Worm (Caenorhabditis elegans): ENCODE results near the gene C16C8.25.
"Not testable (repeated sequence)": the region's sequence is repeated elsewhere in the genome, so short reads cannot be mapped to it uniquely, and the experiment has no call there.

C16C8.25 gene

ce11 chrII:3459199-3459598, 10.2 kb downstream of the C16C8.25 start:
- TF ChIP-seq C34F6.9 (tag; optimal IDR thresholded peaks at IDR 0.05) (no peak), unc-39 (tag; optimal IDR thresholded peaks at IDR 0.05) (no peak), lin-39 (tag; optimal IDR thresholded peaks at IDR 0.05) (no peak), lin-11 (tag; optimal IDR thresholded peaks at IDR 0.05) (no peak), ZK546.5 (tag; optimal IDR thresholded peaks at IDR 0.05) (no peak)

DNA sequence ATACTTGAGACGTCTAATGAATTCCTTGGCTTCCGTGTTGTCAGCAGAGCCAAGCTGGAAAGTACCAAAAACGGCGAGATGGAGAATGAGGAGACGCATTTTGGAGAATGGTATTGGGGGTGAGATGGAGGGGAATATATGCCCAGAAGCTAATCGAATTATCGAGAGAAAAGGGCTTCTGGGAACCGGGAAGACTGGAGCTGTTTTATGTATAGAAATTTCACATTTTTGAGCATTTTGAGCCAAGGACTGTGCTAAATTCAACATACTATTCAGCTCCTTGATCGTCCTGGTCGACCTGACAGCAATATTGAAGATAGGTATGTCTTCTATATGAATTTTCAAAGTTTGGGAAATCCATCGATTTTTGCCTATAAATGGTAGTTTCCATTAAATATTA, 11.0 kb downstream of the C16C8.25 start, which contains the start of gene C16C8.7:
Gene C16C8.7 (minus strand): TSS at position 101 of the 400 bp plus-strand sequence.
- TF ChIP-seq lsy-2 (tag; optimal IDR thresholded peaks at IDR 0.05) (no peak), mdl-1 (tag; optimal IDR thresholded peaks at IDR 0.05) (no peak)

DNA sequence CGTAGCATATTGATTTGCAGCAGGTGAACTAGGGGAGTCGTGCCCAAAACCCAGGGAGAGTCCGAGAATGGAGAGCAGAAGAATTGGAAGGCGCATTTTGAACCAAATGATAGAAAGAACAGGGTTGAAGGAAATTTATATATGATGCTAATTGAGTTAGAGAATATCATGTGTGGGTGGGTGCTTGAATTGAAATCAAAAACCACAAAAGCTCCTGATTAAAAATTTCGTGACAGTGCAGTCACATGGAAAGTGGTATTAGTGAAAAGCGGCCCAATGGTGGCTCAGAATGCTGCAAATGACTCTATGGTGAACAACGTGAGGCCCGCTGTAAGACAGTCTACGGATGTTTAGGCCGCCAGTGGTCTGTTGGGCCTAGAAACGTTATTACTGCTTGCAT, 12.6 kb downstream of the C16C8.25 start, which contains the start of gene C16C8.8:
Gene C16C8.8 (minus strand): TSS at position 101 of the 400 bp plus-strand sequence.
- TF ChIP-seq nhr-25 (tag; optimal IDR thresholded peaks at IDR 0.05): no peak
- TF ChIP-seq ztf-11 (tag; optimal IDR thresholded peaks at IDR 0.05): no peak
- TF ChIP-seq mab-5 (tag; optimal IDR thresholded peaks at IDR 0.05): no peak

DNA sequence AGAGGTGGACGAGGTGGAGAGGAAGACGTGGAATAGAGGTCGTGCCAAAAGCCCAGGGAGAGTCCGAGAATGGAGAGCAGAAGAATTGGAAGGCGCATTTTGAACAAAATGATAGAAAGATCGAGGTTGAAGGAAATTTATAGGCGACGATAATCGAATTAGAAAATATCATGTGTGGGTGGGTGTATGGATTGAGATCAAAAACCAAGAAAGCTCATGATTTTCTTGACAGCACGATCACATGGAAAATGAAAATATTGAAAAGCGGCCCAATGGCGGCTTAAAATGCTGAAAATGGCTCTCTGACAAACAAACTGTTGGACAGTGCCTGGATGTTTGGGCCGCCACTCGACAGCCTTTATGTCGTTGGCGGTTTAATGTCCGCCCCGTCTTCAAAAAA, 14.1 kb downstream of the C16C8.25 start, which contains the start of gene C16C8.9:
Gene C16C8.9 (minus strand): TSS at position 101 of the 400 bp plus-strand sequence.
- TF ChIP-seq lin-11 (tag; optimal IDR thresholded peaks at IDR 0.05) (no peak), nhr-10 (tag; optimal IDR thresholded peaks at IDR 0.05) (no peak), ztf-1 (GFP tag; conservative IDR thresholded peaks at IDR 0.05) (no peak), C34F6.9 (tag; optimal IDR thresholded peaks at IDR 0.05) (no peak), crh-2 (tag; optimal IDR thresholded peaks at IDR 0.05) (no peak), blmp-1 (tag; optimal IDR thresholded peaks at IDR 0.05; ENCODE audit: insufficient read depth) (no peak), nhr-237 (tag; optimal IDR thresholded peaks at IDR 0.05) (no peak), sma-3 (GFP tag; optimal IDR thresholded peaks at IDR 0.05) (no peak), nhr-11 (tag; optimal IDR thresholded peaks at IDR 0.05) (no peak)

ce11 chrII:3464580-3464979, 15.6 kb downstream of the C16C8.25 start, which contains the start of gene C16C8.10:
TSS of gene C16C8.10 (minus strand) at chrII:3464680.
- not testable (repeated sequence) for TF ChIP-seq lsy-2, mbf-1, nhr-129 (tag; optimal IDR thresholded peaks at IDR 0.05)

DNA sequence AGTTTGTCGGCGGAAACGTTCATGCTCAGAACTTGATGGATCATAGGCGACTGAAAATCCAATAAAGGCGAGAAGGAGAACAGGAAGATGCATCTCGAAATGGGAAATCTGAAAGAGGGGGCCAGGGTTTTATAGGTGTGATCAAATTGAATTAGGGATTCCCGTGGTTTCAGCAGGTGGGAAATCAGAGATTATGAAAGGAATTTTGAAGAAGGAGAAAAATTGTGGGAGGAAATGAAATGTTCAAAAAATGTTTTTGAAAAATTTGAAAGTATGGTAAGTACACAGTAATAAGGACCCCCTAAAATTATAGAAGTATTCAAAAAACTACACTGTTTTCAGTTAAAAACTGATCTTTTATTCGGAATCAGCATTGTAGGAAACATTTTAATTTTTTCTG, 21.5 kb downstream of the C16C8.25 start, which contains the start of gene Y49F6B.20:
Gene Y49F6B.20 (minus strand): TSS at position 101 of the 400 bp plus-strand sequence.
- no peak for TF ChIP-seq nhr-10 (tag; optimal IDR thresholded peaks at IDR 0.05)
- no peak for TF ChIP-seq lsy-2 (tag; optimal IDR thresholded peaks at IDR 0.05)
- no peak for TF ChIP-seq nhr-11 (tag; optimal IDR thresholded peaks at IDR 0.05)
- TF ChIP-seq lin-11 (tag; optimal IDR thresholded peaks at IDR 0.05): no peak
- TF ChIP-seq nhr-6 (tag; optimal IDR thresholded peaks at IDR 0.05): no peak
- no peak for TF ChIP-seq ceh-82 (tag; optimal IDR thresholded peaks at IDR 0.05)
- TF ChIP-seq ceh-16 (tag; optimal IDR thresholded peaks at IDR 0.05): no peak
- TF ChIP-seq lin-39 (tag; optimal IDR thresholded peaks at IDR 0.05): no peak
- TF ChIP-seq dmd-4 (tag; optimal IDR thresholded peaks at IDR 0.05): no peak
- no peak for TF ChIP-seq nhr-23 (tag; optimal IDR thresholded peaks at IDR 0.05)
- TF ChIP-seq F13H6.1 (tag; optimal IDR thresholded peaks at IDR 0.05): no peak

DNA sequence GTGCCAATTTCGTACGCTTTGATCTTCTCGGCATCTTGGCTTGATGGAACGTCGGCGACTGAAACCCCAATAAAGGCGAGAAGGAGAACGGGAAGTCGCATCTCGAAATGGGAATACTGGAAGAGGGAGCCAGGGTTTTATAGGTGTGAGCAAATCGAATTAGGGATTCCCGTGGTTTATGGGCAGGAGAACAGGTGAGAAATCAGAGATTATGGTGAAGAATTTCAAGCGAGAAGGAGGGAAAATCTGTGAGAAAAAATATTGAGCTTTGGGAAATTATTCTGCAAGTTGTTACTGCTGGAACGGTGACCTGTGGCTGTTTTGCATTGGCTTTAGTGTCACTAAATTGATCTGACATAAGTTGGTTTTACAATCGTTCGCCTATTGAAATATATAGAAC, 22.6 kb downstream of the C16C8.25 start, which contains the start of gene Y49F6B.13:
Gene Y49F6B.13 (minus strand): TSS at position 101 of the 400 bp plus-strand sequence.
- TF ChIP-seq nhr-10 (tag; optimal IDR thresholded peaks at IDR 0.05): no peak
- TF ChIP-seq egl-27 (tag; optimal IDR thresholded peaks at IDR 0.05): no peak
- no peak for TF ChIP-seq nhr-77 (tag; optimal IDR thresholded peaks at IDR 0.05)
- no peak for TF ChIP-seq zag-1 (tag; optimal IDR thresholded peaks at IDR 0.05)
- TF ChIP-seq ama-1 (optimal IDR thresholded peaks at IDR 0.05): no peak
- TF ChIP-seq ztf-11 (tag; optimal IDR thresholded peaks at IDR 0.05): no peak
- no peak for TF ChIP-seq dmd-4 (tag; optimal IDR thresholded peaks at IDR 0.05)
- TF ChIP-seq ZK546.5 (tag; optimal IDR thresholded peaks at IDR 0.05): no peak
- TF ChIP-seq mab-5 (tag; optimal IDR thresholded peaks at IDR 0.05): no peak
- no peak for TF ChIP-seq ztf-4 (tag; optimal IDR thresholded peaks at IDR 0.05)
- TF ChIP-seq lin-13 (GFP tag; optimal IDR thresholded peaks at IDR 0.05): no peak
- TF ChIP-seq aly-2 (tag; optimal IDR thresholded peaks at IDR 0.05): no peak
- no peak for TF ChIP-seq R02D3.7 (tag; optimal IDR thresholded peaks at IDR 0.05)
